Worm (Caenorhabditis elegans): ENCODE measurements around the gene ceh-91.

- no peak for TF ChIP-seq ama-1 (optimal IDR thresholded peaks at IDR 0.05)
- no peak for TF ChIP-seq ama-1 (GFP tag; optimal IDR thresholded peaks at IDR 0.05)
- TF ChIP-seq madf-8 (GFP tag; conservative IDR thresholded peaks at IDR 0.05), result no peak
- TF ChIP-seq Y56A3A.18 (GFP tag; IDR thresholded peaks at IDR 0.05), result no peak
- no peak for TF ChIP-seq Y53F4B.3 (GFP tag; IDR thresholded peaks at IDR 0.05)
These were observed 24.4 kb upstream of the ceh-91 start for ce11 chrIII:11592096-11592495.
